Fruit fly (Drosophila melanogaster) S2 (cell line): ENCODE data around the gene rno.

Source experiments
- CG8478 ChIP-seq: fragments of >200 bp; optimal IDR thresholded peaks from 2 replicates; lab custom pipeline; 2018
- CTCF ChIP-seq, 2 experiments: fragments of >200 bp; optimal IDR thresholded peaks; 2 replicates each; lab custom pipeline; 2018

DNA sequence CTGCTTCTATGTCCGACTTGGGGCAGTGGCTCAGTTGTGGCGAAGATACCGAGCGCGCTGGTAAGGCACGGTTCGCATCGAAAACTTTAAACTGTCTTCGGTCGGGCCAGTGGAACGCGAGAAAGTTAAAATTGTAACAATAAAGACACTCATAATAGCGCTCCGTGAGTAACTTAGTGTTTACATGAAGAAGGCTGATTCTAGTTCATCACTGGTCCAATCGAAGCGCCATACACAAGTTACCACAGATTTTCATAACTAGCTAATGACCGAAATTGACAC, 19.4 kb downstream of the rno start:
- TF ChIP-seq CG8478 (lab: Kevin White, UChicago) (no peak), CTCF (optimal IDR thresholded peaks at IDR 0.05; lab: Kevin White, UChicago) (no peak)
